Worm (Caenorhabditis elegans) whole organism, early embryonic: ENCODE results near the gene Y66D12A.10.

Source experiments
- B0310.2 ChIP-seq: sonication (generic microtip); optimal IDR thresholded peaks from 2 replicates; lab custom pipeline; 2016; ENCODE audit warnings: mild to moderate bottlenecking, missing genetic modification characterization, missing compliant biosample characterization
- F13C5.2 ChIP-seq: sonication (generic microtip); optimal IDR thresholded peaks from 2 replicates; lab custom pipeline; 2017; ENCODE audit warnings: mild to moderate bottlenecking, missing genetic modification characterization, inconsistent platforms, missing compliant biosample characterization
- aly-1 ChIP-seq: sonication (generic microtip); optimal IDR thresholded peaks from 2 replicates; lab custom pipeline; 2016; ENCODE audit warnings: missing genetic modification characterization, missing compliant biosample characterization
- ama-1 ChIP-seq: fragments of 150-350 bp; optimal IDR thresholded peaks from 2 replicates; lab custom pipeline; 2014
- ceh-13 ChIP-seq: fragments of 200-800 bp; sonication (Bioruptor generic); optimal IDR thresholded peaks from 2 replicates; lab custom pipeline; 2018; ENCODE audit warnings: mild to moderate bottlenecking, missing genetic modification characterization, missing compliant biosample characterization
- flt-1 ChIP-seq: fragments of 200-800 bp; sonication (Bioruptor generic); IDR thresholded peaks from 2 replicates; pipeline ENCODE4 v1.3.6; 2022; ENCODE audit warnings: missing genetic modification characterization, missing compliant biosample characterization
- hmbx-1 ChIP-seq: sonication (generic microtip); optimal IDR thresholded peaks from 2 replicates; lab custom pipeline; 2016; ENCODE audit warnings: mild to moderate bottlenecking, missing genetic modification characterization, missing compliant biosample characterization
- hmg-4 ChIP-seq: fragments of 200-800 bp; sonication (Bioruptor generic); optimal IDR thresholded peaks from 2 replicates; lab custom pipeline; 2018; ENCODE audit warnings: mild to moderate bottlenecking, missing genetic modification characterization, missing compliant biosample characterization
- hnd-1 ChIP-seq: sonication (generic microtip); optimal IDR thresholded peaks from 2 replicates; lab custom pipeline; 2016; ENCODE audit warnings: missing genetic modification characterization, missing compliant biosample characterization
- pes-1 ChIP-seq: fragments of 200-800 bp; sonication (Bioruptor generic); IDR thresholded peaks from 2 replicates; pipeline ENCODE4 v1.3.6; 2022; ENCODE audit warnings: missing genetic modification reagents, missing genetic modification characterization, missing compliant biosample characterization
- sea-1 ChIP-seq: fragments of 200-800 bp; sonication (Bioruptor generic); conservative IDR thresholded peaks from 2 replicates; pipeline ENCODE4 v1.3.6; 2022; ENCODE audit warnings: missing genetic modification characterization, missing compliant biosample characterization
- tbx-11 ChIP-seq: fragments of 200-800 bp; sonication (Bioruptor generic); IDR thresholded peaks from 2 replicates; pipeline ENCODE4 v1.3.6; 2022; ENCODE audit warnings: missing genetic modification characterization, missing compliant biosample characterization
- tra-4 ChIP-seq: sonication (generic microtip); optimal IDR thresholded peaks from 2 replicates; lab custom pipeline; 2017; ENCODE audit warnings: missing genetic modification characterization, missing compliant biosample characterization

- TF ChIP-seq ceh-13 (no peak), hmbx-1 (tag; lab: Kevin White, UChicago) (no peak), ama-1 (lab: Kevin White, UChicago) (no peak), hnd-1 (no peak), hmg-4 (GFP tag; lab: Kevin White, UChicago) (no peak), flt-1 (GFP tag; lab: Robert Waterston, UW) (no peak), F13C5.2 (tag; lab: Kevin White, UChicago) (peak; percentile 43), B0310.2 (no peak), sea-1 (GFP tag; lab: Robert Waterston, UW) (no peak), tra-4 (tag; lab: Kevin White, UChicago) (no peak), pes-1 (GFP tag; lab: Robert Waterston, UW) (no peak), aly-1 (tag; lab: Kevin White, UChicago) (no peak), tbx-11 (no peak)
These were observed at the start of gene Y66D12A.10 for ce11 chrIII:11565602-11566001.
